Fruit fly (Drosophila melanogaster) whole organism, embryonic: Measurements from ENCODE around the gene bnl.
A peak's percentile ranks its signal among the peaks of the same experiment; 100 is the strongest.

Experiments
- Ada2b ChIP-seq: fragments of 200-800 bp; sonication (Bioruptor generic); IDR thresholded peaks from 2 replicates; pipeline ENCODE4 v1.3.6; 2022; ENCODE audit warnings: missing biosample characterization, missing genetic modification characterization
- CG11085 ChIP-seq: fragments of 200-800 bp; sonication (Bioruptor generic); IDR thresholded peaks from 2 replicates; pipeline ENCODE4 v1.3.6; 2022; ENCODE audit warnings: missing biosample characterization, missing genetic modification characterization
- CG11696 ChIP-seq: fragments of 200-800 bp; sonication (Bioruptor generic); IDR thresholded peaks from 2 replicates; pipeline ENCODE4 v1.3.6; 2022; ENCODE audit warnings: missing biosample characterization, missing genetic modification characterization
- CG12155 ChIP-seq: fragments of 200-800 bp; sonication (Bioruptor generic); optimal IDR thresholded peaks from 3 replicates; lab custom pipeline; 2016; ENCODE audit warnings: missing biosample characterization, missing genetic modification characterization
- CG12391 ChIP-seq: fragments of 200-800 bp; sonication (Bioruptor generic); optimal IDR thresholded peaks from 3 replicates; lab custom pipeline; 2018; ENCODE audit warnings: missing biosample characterization, mild to moderate bottlenecking, missing genetic modification characterization, moderate library complexity
- CG12659 ChIP-seq: fragments of 200-800 bp; sonication (Bioruptor generic); optimal IDR thresholded peaks from 3 replicates; lab custom pipeline; 2017; ENCODE audit warnings: mild to moderate bottlenecking, missing biosample characterization, missing genetic modification reagents, missing genetic modification characterization
- CG13624 ChIP-seq: fragments of 200-800 bp; sonication (Bioruptor generic); optimal IDR thresholded peaks from 2 replicates; lab custom pipeline; 2016; ENCODE audit warnings: missing biosample characterization, missing genetic modification characterization
- CG13775 ChIP-seq: fragments of 200-800 bp; sonication (Bioruptor generic); optimal IDR thresholded peaks from 3 replicates; lab custom pipeline; 2017; ENCODE audit warnings: missing biosample characterization, mild to moderate bottlenecking, missing genetic modification characterization
- CG15269 ChIP-seq: fragments of 200-800 bp; sonication (Bioruptor generic); optimal IDR thresholded peaks from 2 replicates; lab custom pipeline; 2018; ENCODE audit warnings: missing biosample characterization, mild to moderate bottlenecking, missing genetic modification characterization, moderate library complexity
- CG16813 ChIP-seq: fragments of 200-800 bp; sonication (Bioruptor generic); IDR thresholded peaks from 3 replicates; pipeline ENCODE4 v1.3.6; 2022; ENCODE audit warnings: missing biosample characterization, missing genetic modification characterization; ENCODE audit not compliant: partially characterized antibody
- CG18262 ChIP-seq: fragments of 200-800 bp; optimal IDR thresholded peaks from 3 replicates; lab custom pipeline; 2019; ENCODE audit warnings: missing biosample characterization, mild to moderate bottlenecking, missing genetic modification characterization, moderate library complexity
- CG1832 ChIP-seq: fragments of 200-800 bp; sonication (Bioruptor generic); optimal IDR thresholded peaks from 2 replicates; lab custom pipeline; 2017; ENCODE audit warnings: missing biosample characterization, mild to moderate bottlenecking, missing genetic modification characterization, inconsistent platforms
- CG2678 ChIP-seq: fragments of 200-800 bp; sonication (Bioruptor generic); optimal IDR thresholded peaks from 3 replicates; lab custom pipeline; 2019; ENCODE audit warnings: missing biosample characterization, mild to moderate bottlenecking, missing genetic modification characterization, moderate library complexity
- CG2875 ChIP-seq: fragments of 200-800 bp; sonication (Bioruptor generic); optimal IDR thresholded peaks from 2 replicates; lab custom pipeline; 2017; ENCODE audit warnings: missing biosample characterization, mild to moderate bottlenecking, missing genetic modification characterization, missing genetic modification reagents
- CG4617 ChIP-seq: fragments of 200-800 bp; sonication (Bioruptor generic); optimal IDR thresholded peaks from 3 replicates; lab custom pipeline; 2016; ENCODE audit warnings: missing biosample characterization, missing genetic modification characterization, borderline replicate concordance
- CG6854 ChIP-seq: fragments of 200-800 bp; sonication (Bioruptor generic); optimal IDR thresholded peaks from 3 replicates; lab custom pipeline; 2017; ENCODE audit warnings: missing biosample characterization, mild to moderate bottlenecking, missing genetic modification characterization
- CHES-1-like ChIP-seq: fragments of 200-800 bp; sonication (Bioruptor generic); optimal IDR thresholded peaks from 2 replicates; lab custom pipeline; 2016; ENCODE audit warnings: missing biosample characterization, missing genetic modification characterization
- CoRest ChIP-seq: fragments of 200-800 bp; sonication (Bioruptor generic); optimal IDR thresholded peaks from 3 replicates; lab custom pipeline; 2018; ENCODE audit warnings: missing biosample characterization, mild to moderate bottlenecking, missing genetic modification characterization, moderate library complexity
- D ChIP-seq, 2 experiments: fragments of 200-800 bp in 1 of 2; fragments of >200 bp in 1 of 2; sonication (Bioruptor generic) in 1 of 2; optimal IDR thresholded peaks; 2 replicates in 1 of 2; 3 replicates in 1 of 2; lab custom pipeline; 2017; ENCODE audit warnings: mild to moderate bottlenecking in 1 of 2, missing biosample characterization in 1 of 2, missing genetic modification characterization in 1 of 2, missing genetic modification reagents in 1 of 2
- Doc2 ChIP-seq: fragments of 200-800 bp; sonication (Bioruptor generic); IDR thresholded peaks from 2 replicates; pipeline ENCODE4 v1.3.6; 2022; ENCODE audit warnings: missing biosample characterization, missing genetic modification characterization
- Ets97D ChIP-seq: fragments of 200-800 bp; sonication (Bioruptor generic); optimal IDR thresholded peaks from 3 replicates; lab custom pipeline; 2016; ENCODE audit warnings: missing biosample characterization, missing genetic modification characterization
- Fer3 ChIP-seq: fragments of 200-800 bp; sonication (Bioruptor generic); optimal IDR thresholded peaks from 2 replicates; lab custom pipeline; 2018; ENCODE audit warnings: missing biosample characterization, mild to moderate bottlenecking, missing genetic modification characterization, moderate library complexity
- HHEX ChIP-seq: fragments of 200-800 bp; sonication (Bioruptor generic); optimal IDR thresholded peaks from 3 replicates; lab custom pipeline; 2017; ENCODE audit warnings: missing biosample characterization, mild to moderate bottlenecking, missing genetic modification characterization, missing genetic modification reagents
- Myb ChIP-seq: fragments of 200-800 bp; sonication (Bioruptor generic); optimal IDR thresholded peaks from 2 replicates; lab custom pipeline; 2016; ENCODE audit warnings: missing biosample characterization, missing genetic modification characterization
- Oli ChIP-seq: fragments of 200-800 bp; sonication (Bioruptor generic); optimal IDR thresholded peaks from 2 replicates; lab custom pipeline; 2018; ENCODE audit warnings: missing biosample characterization, mild to moderate bottlenecking, missing genetic modification characterization, moderate library complexity
- Optix ChIP-seq: fragments of 200-800 bp; sonication (Bioruptor generic); IDR thresholded peaks from 3 replicates; pipeline ENCODE4 v1.3.6; 2022; ENCODE audit warnings: missing biosample characterization, missing genetic modification characterization
- Side ChIP-seq: fragments of 200-800 bp; sonication (Bioruptor generic); optimal IDR thresholded peaks from 2 replicates; lab custom pipeline; 2016; ENCODE audit warnings: missing biosample characterization, missing genetic modification characterization
- Sox102F ChIP-seq: fragments of 200-800 bp; sonication (Bioruptor generic); optimal IDR thresholded peaks from 2 replicates; lab custom pipeline; 2018; ENCODE audit warnings: missing biosample characterization, mild to moderate bottlenecking, missing genetic modification characterization, moderate library complexity
- Sry-δ ChIP-seq: fragments of 200-800 bp; sonication (Bioruptor generic); optimal IDR thresholded peaks from 2 replicates; lab custom pipeline; 2016; ENCODE audit warnings: missing biosample characterization, missing genetic modification characterization
- Xbp1 ChIP-seq: fragments of 200-800 bp; sonication (Bioruptor generic); optimal IDR thresholded peaks from 3 replicates; lab custom pipeline; 2016; ENCODE audit warnings: missing biosample characterization, mild to moderate bottlenecking, missing genetic modification characterization
- Xrp1 ChIP-seq: fragments of 200-800 bp; sonication (Bioruptor generic); IDR thresholded peaks from 2 replicates; pipeline ENCODE4 v1.3.6; 2022; ENCODE audit warnings: missing biosample characterization, missing genetic modification characterization
- amos ChIP-seq: fragments of 200-800 bp; sonication (Bioruptor generic); IDR thresholded peaks from 2 replicates; pipeline ENCODE4 v1.3.6; 2022; ENCODE audit warnings: missing biosample characterization, missing genetic modification characterization; ENCODE audit not compliant: partially characterized antibody
- ap ChIP-seq: fragments of 200-800 bp; sonication (Bioruptor generic); IDR thresholded peaks from 2 replicates; pipeline ENCODE4 v1.3.6; 2022; ENCODE audit warnings: missing biosample characterization, missing genetic modification characterization
- croc ChIP-seq: fragments of 200-800 bp; sonication (Bioruptor generic); conservative IDR thresholded peaks from 3 replicates; pipeline ENCODE4 v1.3.6; 2022; ENCODE audit warnings: missing biosample characterization, missing genetic modification characterization
- dm ChIP-seq: fragments of 200-800 bp; sonication (Bioruptor generic); optimal IDR thresholded peaks from 3 replicates; lab custom pipeline; 2016; ENCODE audit warnings: missing biosample characterization, missing genetic modification characterization
- hkb ChIP-seq, 2 experiments: fragments of 200-800 bp in 1 of 2; fragments of >200 bp in 1 of 2; sonication (Bioruptor generic) in 1 of 2; IDR thresholded peaks in 1 of 2; optimal IDR thresholded peaks in 1 of 2; 2 replicates each; pipeline versions ENCODE4 v1.3.6 to Lab custom; 2017 to 2022; ENCODE audit warnings: missing biosample characterization in 1 of 2, missing genetic modification characterization in 1 of 2
- ind ChIP-seq: fragments of 200-800 bp; sonication (Bioruptor generic); optimal IDR thresholded peaks from 3 replicates; lab custom pipeline; 2016; ENCODE audit warnings: missing biosample characterization, missing genetic modification characterization
- jumu ChIP-seq: fragments of 200-800 bp; sonication (Bioruptor generic); optimal IDR thresholded peaks from 3 replicates; lab custom pipeline; 2016; ENCODE audit warnings: missing biosample characterization, missing genetic modification characterization
- kah ChIP-seq: fragments of 200-800 bp; sonication (Bioruptor generic); optimal IDR thresholded peaks from 2 replicates; lab custom pipeline; 2018; ENCODE audit warnings: missing biosample characterization, mild to moderate bottlenecking, missing genetic modification characterization
- kay ChIP-seq: fragments of 200-800 bp; sonication (Bioruptor generic); optimal IDR thresholded peaks from 2 replicates; lab custom pipeline; 2016; ENCODE audit warnings: missing biosample characterization, missing genetic modification characterization
- ken ChIP-seq: fragments of 200-800 bp; sonication (Bioruptor generic); IDR thresholded peaks from 3 replicates; pipeline ENCODE4 v1.3.6; 2022; ENCODE audit warnings: missing biosample characterization, missing genetic modification characterization
- maf-S ChIP-seq: fragments of 200-800 bp; sonication (Bioruptor generic); optimal IDR thresholded peaks from 2 replicates; lab custom pipeline; 2016; ENCODE audit warnings: missing biosample characterization, missing genetic modification characterization
- nau ChIP-seq: fragments of 200-800 bp; sonication (Bioruptor generic); optimal IDR thresholded peaks from 3 replicates; lab custom pipeline; 2017; ENCODE audit warnings: missing biosample characterization, mild to moderate bottlenecking, missing genetic modification characterization, missing genetic modification reagents
- pita ChIP-seq: fragments of 200-800 bp; sonication (Bioruptor generic); optimal IDR thresholded peaks from 2 replicates; lab custom pipeline; 2017; ENCODE audit warnings: missing biosample characterization, mild to moderate bottlenecking, missing genetic modification characterization
- pzg ChIP-seq: fragments of 200-800 bp; sonication (Bioruptor generic); optimal IDR thresholded peaks from 3 replicates; lab custom pipeline; 2018; ENCODE audit warnings: missing biosample characterization, mild to moderate bottlenecking, missing genetic modification characterization, moderate library complexity
- scrt ChIP-seq: fragments of 200-800 bp; sonication (Bioruptor generic); optimal IDR thresholded peaks from 2 replicates; lab custom pipeline; 2018; ENCODE audit warnings: missing biosample characterization, mild to moderate bottlenecking, missing genetic modification characterization, moderate library complexity
- slbo ChIP-seq: fragments of 200-800 bp; sonication (Bioruptor generic); IDR thresholded peaks from 2 replicates; pipeline ENCODE4 v1.3.6; 2022; ENCODE audit warnings: missing biosample characterization, missing genetic modification characterization
- ssp ChIP-seq: fragments of 200-800 bp; sonication (Bioruptor generic); IDR thresholded peaks from 2 replicates; pipeline ENCODE4 v1.3.6; 2022; ENCODE audit warnings: missing biosample characterization, missing genetic modification characterization
- yki ChIP-seq: fragments of >200 bp; optimal IDR thresholded peaks from 3 replicates; lab custom pipeline; 2018

bnl gene

DNA sequence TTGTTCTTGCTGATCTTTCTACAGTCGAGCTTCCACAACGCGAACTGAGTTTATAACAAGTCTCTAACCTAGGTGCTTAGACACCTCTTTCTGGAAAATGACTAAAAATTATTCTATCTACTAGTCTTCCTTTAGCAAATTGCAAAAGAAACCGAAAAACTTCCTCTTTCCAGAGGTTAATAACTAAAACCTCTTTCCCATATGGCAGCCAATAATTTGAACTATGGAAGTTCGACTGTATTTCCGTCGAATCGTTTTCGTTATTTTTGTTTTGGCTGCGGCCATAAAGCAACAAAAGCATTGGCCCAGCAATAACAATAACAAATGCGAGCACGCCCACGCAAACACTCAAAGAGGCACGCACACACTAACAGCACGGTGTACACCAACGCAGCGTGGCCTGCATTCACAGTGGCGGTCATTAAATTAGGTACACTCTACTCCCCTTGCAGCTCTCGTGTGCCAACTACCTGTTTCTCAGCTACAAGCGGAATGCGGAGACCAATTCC is 43.9 kb upstream of the bnl start (continued):
- peak; percentile 7 for TF ChIP-seq CG2875 (GFP tag; lab: Kevin White, UChicago)
- TF ChIP-seq CG16813 (GFP tag; lab: Robert Waterston, UW), result no peak
- TF ChIP-seq Myb, result peak; percentile 21
- no peak for TF ChIP-seq pzg (GFP tag; lab: Kevin White, UChicago)
- TF ChIP-seq Fer3 (tag; lab: Kevin White, UChicago), result peak; percentile 53
- TF ChIP-seq CG13624, result peak; percentile 46
- TF ChIP-seq Ets97D (GFP tag; lab: Kevin White, UChicago), result peak; percentile 91
- TF ChIP-seq CG13775 (GFP tag; lab: Kevin White, UChicago), result peak; percentile 21
- TF ChIP-seq CG15269, result peak; percentile 75
- peak; percentile 79 for TF ChIP-seq CG2678 (tag; lab: Kevin White, UChicago)
- peak; percentile 44 for TF ChIP-seq Xbp1 (GFP tag; lab: Kevin White, UChicago)
- TF ChIP-seq Oli (tag; lab: Kevin White, UChicago), result peak; percentile 60
- TF ChIP-seq ken (GFP tag; lab: Robert Waterston, UW), result no peak
- peak; percentile 27; the same call in 1 of the 2 replicates for TF ChIP-seq Ada2b (GFP tag; lab: Robert Waterston, UW)
- TF ChIP-seq yki (lab: Kevin White, UChicago), result no peak
- no peak for TF ChIP-seq CG4617 (GFP tag; lab: Kevin White, UChicago)
- TF ChIP-seq ap (GFP tag; lab: Robert Waterston, UW), result no peak
- 0 out of 2 replicates have a peak, but pooled peaks have one; percentile 10 for TF ChIP-seq ssp (GFP tag; lab: Robert Waterston, UW)
- TF ChIP-seq Doc2 (GFP tag; lab: Robert Waterston, UW), result no peak
- peak; percentile 58 for TF ChIP-seq Side (GFP tag; lab: Kevin White, UChicago)
- peak; percentile 32 for TF ChIP-seq Sox102F
- TF ChIP-seq CG11696, result peak; percentile 82
- TF ChIP-seq HHEX (GFP tag; lab: Kevin White, UChicago), result peak; percentile 46
- no peak for TF ChIP-seq CG1832 (GFP tag; lab: Kevin White, UChicago)
- TF ChIP-seq kay, result no peak
- no peak for TF ChIP-seq amos (GFP tag; lab: Robert Waterston, UW)
- TF ChIP-seq D (optimal IDR thresholded peaks at IDR 0.05; lab: Kevin White, UChicago), result no peak
- peak; percentile 29 for TF ChIP-seq D (GFP tag; optimal IDR thresholded peaks at IDR 0.05; lab: Kevin White, UChicago)
- TF ChIP-seq hkb (optimal IDR thresholded peaks at IDR 0.05; lab: Kevin White, UChicago), result no peak
- no peak for TF ChIP-seq hkb (GFP tag; IDR thresholded peaks at IDR 0.05; lab: Robert Waterston, UW)
- TF ChIP-seq ind (GFP tag; lab: Kevin White, UChicago), result peak; percentile 41
- TF ChIP-seq CG12155 (GFP tag; lab: Kevin White, UChicago), result peak; percentile 9
- TF ChIP-seq kah (GFP tag; lab: Kevin White, UChicago), result peak; percentile 79
- peak; percentile 22 for TF ChIP-seq CG6854 (GFP tag; lab: Kevin White, UChicago)
- TF ChIP-seq jumu, result peak; percentile 25
- TF ChIP-seq CG11085, result no peak
- peak; percentile 12 for TF ChIP-seq dm (GFP tag; lab: Kevin White, UChicago)
- TF ChIP-seq croc (GFP tag; lab: Robert Waterston, UW), result no peak; the same call in 2 of the 3 replicates
- no peak for TF ChIP-seq nau (GFP tag; lab: Kevin White, UChicago)
- TF ChIP-seq CoRest (tag; lab: Kevin White, UChicago), result peak; percentile 63
- peak; percentile 61 for TF ChIP-seq CG18262 (tag; lab: Kevin White, UChicago)
- peak; percentile 35; the same call in 1 of the 2 replicates for TF ChIP-seq Xrp1 (GFP tag; lab: Robert Waterston, UW)
- TF ChIP-seq Optix (GFP tag; lab: Robert Waterston, UW), result 0 out of 3 replicates have a peak, but pooled peaks have one; percentile 26
- peak; percentile 57 for TF ChIP-seq CG12659 (GFP tag; lab: Kevin White, UChicago)
- TF ChIP-seq CG12391 (tag; lab: Kevin White, UChicago), result peak; percentile 64
- TF ChIP-seq CHES-1-like, result peak; percentile 61
- TF ChIP-seq maf-S, result no peak
- peak; percentile 38; the same call in 1 of the 2 replicates for TF ChIP-seq slbo (GFP tag; lab: Robert Waterston, UW)
- no peak for TF ChIP-seq pita (GFP tag; lab: Kevin White, UChicago)
- peak; percentile 58 for TF ChIP-seq scrt (GFP tag; lab: Kevin White, UChicago)
- no peak for TF ChIP-seq Sry-δ
